Worm (Caenorhabditis elegans) whole organism, L4/young adult: ENCODE results near the gene cyn-17.

Experiments
- W03F9.2 ChIP-seq: fragments of 150-350 bp; optimal IDR thresholded peaks from 2 replicates; lab custom pipeline; 2014; ENCODE audit warnings: missing biosample characterization, missing genetic modification characterization
- dao-5 ChIP-seq: sonication (generic microtip); optimal IDR thresholded peaks from 2 replicates; lab custom pipeline; 2016; ENCODE audit warnings: missing genotype, missing genetic modification characterization, moderate library complexity, missing compliant biosample characterization
- him-1 ChIP-seq: sonication (generic microtip); optimal IDR thresholded peaks from 2 replicates; lab custom pipeline; 2016; ENCODE audit warnings: missing genotype, missing genetic modification reagents, missing genetic modification characterization, missing compliant biosample characterization

Gene cyn-17

DNA sequence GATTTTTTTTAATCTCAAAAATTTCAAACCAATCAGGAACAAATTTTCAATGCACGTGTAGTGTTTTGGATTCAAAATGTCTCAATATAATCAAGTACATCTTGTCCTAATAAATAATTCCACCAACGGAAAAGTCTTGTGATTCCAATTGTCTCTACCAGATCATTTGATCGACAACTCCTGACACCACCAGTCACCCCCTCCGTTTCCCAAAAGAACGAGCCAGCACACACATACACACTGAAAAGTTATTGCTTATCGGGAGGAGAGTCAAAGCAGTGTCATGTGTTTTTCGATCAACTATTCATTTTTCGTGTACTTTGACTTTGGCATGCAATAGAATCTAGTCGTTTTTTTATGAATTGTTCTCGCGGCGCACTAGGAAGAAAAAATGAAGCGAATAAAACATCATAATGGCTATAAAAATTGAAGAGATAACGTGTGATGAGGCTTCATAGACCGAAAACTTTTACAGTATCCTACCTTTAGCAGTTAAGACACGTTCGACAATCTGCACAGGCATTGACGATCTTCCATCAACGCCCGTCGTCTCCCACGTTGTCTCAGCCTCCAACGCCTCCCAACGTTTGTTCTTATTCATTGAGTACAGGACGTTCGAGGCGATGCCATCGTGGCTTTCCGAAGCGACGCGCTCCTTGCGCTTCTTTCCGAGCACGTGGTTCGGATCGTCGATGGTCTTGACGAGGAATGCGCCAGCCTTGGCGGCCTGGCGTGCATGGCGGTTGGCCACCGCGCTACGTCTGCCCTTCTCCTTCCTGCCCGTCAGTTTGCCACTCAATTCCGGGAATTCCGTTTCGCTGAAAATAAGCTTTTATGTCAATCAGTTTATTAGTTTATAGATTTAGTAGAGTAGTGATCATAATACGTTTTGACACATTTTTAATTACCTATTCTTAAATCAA is 44.2 kb downstream of the cyn-17 start:
- TF ChIP-seq dao-5 (tag; lab: Kevin White, UChicago) (no peak), him-1 (tag; lab: Kevin White, UChicago) (no peak), W03F9.2 (tag; lab: Kevin White, UChicago) (no peak)

DNA sequence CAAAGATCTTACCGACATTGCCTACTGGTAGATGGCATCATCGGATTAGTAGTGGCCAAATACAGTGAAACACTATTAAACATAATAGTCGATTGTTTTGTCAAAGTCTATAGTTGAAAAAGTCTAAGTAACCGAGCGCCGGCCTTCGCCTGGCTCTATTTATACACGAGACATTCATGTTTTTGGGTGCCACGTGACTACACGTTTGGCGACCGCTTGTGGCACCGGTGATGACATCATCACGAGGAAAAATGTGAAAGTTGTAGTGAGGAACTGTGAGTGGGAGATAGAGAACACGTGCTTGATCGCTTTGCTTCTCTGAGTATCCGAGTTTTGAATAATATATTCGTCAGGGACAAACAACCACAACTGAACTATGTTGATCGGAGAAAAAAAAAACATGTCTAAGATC is 44.9 kb downstream of the cyn-17 start:
- TF ChIP-seq W03F9.2 (tag; lab: Kevin White, UChicago), result peak; percentile 28
- no peak for TF ChIP-seq dao-5 (tag; lab: Kevin White, UChicago)
- peak; percentile 21 for TF ChIP-seq him-1 (tag; lab: Kevin White, UChicago)

DNA sequence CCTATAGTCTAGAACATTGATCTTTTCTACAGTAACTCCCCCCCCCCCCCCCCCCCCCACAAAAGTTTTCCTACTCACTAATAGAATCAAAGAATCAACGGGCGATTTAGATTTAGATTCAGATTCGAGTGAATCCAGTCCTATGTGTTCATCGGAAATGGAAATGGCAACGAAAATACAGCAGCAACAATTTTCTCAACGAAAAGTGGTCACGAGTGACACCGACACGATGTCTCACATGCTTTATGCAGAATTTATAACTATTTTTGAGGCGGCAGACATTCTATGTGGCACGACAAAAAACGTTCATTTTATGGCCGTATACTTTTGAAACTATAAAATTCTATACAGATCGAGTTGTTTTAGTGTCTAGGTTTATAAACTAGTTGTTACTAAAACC is 45.7 kb downstream of the cyn-17 start:
- TF ChIP-seq dao-5 (tag; lab: Kevin White, UChicago), result no peak

DNA sequence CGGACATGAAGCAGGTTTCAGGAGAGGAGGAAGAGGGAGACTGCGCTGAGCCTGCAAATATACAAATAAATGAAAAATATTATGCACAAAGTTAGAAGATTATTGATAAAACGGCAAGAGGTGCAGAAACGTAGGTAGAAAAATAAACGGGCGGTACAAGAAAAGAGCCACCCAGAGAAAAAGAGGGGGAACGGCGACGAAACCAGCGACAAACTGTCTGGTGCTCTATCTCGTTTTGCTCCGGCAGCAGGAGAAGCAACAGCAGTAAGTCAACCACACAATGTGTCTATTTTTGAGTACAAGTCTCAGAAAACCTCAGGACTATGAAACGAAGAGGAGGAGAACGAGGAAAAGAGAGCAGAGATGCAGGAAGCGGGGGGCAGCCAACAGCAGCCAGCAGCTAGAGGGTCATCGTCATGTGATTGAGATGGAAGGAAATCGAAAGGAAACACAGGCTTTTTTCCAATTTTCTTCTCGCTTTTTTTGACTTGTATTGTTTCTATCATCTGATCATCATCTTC is 46.3 kb downstream of the cyn-17 start, which contains the start of gene F26F12.3:
Gene F26F12.3, minus strand, starts transcription at position 51 of the 521 bp plus-strand sequence.
- TF ChIP-seq him-1 (tag; lab: Kevin White, UChicago) (no peak), dao-5 (tag; lab: Kevin White, UChicago) (no peak), W03F9.2 (tag; lab: Kevin White, UChicago) (peak; percentile 29)

DNA sequence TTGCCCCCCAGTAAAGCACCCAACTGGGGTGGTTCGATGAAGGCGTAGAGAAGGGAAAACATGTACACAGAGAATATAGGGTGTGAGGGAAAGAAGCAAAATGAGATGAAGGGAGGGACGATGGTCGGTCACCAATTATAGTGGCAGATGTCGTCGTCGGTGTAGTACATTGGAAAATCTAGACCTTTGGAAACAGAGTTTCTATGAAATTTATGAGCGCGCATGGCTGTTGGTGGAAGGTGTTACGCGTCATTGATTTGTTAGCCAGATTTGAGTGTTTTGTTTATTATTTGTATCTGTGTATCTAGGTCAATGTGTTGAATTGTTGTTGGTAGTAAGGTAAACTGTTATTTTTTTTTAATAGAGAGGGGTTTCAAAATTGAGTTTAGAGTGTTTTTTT is 47.3 kb downstream of the cyn-17 start:
- TF ChIP-seq him-1 (tag; lab: Kevin White, UChicago) (no peak), dao-5 (tag; lab: Kevin White, UChicago) (no peak), W03F9.2 (tag; lab: Kevin White, UChicago) (no peak)

DNA sequence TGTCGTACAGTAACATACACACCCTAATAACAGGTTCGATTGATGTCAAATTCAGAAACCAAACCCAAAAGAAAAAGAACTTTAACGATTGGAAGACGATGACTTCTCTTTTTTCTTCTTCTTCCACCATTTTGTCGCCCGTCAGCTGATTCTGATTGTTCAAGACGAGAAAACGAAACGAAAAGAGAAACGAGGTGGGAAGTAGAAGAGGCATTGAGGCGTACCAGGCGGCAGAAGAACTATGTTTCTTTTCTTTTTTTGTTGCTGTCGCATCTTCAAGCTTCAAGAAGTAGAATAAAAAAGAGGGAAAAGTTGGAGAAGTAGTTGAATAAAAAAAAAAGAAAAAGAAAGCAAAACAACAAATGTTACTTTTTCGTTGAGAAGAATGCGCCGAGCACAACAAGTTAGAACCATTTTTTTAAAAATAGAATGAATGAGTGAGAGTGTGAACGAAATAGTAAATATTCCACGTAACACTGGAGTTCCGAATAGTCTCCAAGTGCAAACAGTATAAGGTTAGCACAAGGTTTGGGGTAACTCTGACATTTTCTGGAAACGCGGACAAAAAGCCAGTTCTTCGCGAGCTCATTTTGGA is 48.6 kb downstream of the cyn-17 start:
- no peak for TF ChIP-seq W03F9.2 (tag; lab: Kevin White, UChicago)
- no peak for TF ChIP-seq him-1 (tag; lab: Kevin White, UChicago)
- no peak for TF ChIP-seq dao-5 (tag; lab: Kevin White, UChicago)

DNA sequence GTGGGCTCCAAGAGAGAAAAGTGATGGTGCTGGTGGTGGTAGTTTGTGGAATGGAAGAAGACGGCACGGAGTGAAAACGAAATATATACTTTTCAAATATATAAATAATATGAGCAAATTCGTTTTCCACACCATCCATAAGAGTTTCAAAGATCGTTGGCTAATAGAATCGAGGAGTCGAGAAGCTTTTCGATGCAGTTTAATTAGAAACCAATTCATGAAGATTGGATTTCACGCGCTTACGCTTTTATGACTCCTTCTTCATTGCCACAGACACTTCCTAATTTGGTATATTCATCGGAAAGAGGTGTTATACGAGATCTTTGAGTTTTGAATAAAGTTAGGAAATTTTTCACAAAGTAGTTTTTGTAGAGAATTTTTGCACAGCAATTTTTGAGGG is 51.2 kb downstream of the cyn-17 start:
- TF ChIP-seq dao-5 (tag; lab: Kevin White, UChicago), result no peak
- no peak for TF ChIP-seq him-1 (tag; lab: Kevin White, UChicago)
- no peak for TF ChIP-seq W03F9.2 (tag; lab: Kevin White, UChicago)

- TF ChIP-seq dao-5 (tag; lab: Kevin White, UChicago) (no peak), him-1 (tag; lab: Kevin White, UChicago) (no peak), W03F9.2 (tag; lab: Kevin White, UChicago) (no peak)
Observed at ce11 chrV:5851631-5852030, 52.2 kb downstream of the cyn-17 start.

DNA sequence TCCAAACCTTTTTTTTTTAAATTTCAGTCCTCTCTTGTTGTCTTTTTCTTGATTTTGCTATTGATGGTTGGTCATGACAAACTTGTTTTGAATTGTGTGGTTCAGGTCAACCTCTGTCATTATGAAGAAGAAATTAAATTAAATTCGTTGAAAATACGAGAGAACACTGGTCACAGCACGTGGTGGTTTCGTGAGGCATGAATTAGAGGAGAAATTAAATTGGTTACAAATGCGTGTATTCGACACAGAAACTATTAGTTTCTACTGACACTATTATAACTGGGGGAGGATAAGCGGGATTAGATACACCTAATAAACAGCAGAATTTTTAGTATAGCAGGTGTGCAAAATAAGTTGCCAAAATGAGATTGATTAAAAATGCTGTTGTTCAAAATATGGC is 52.6 kb downstream of the cyn-17 start:
- TF ChIP-seq W03F9.2 (tag; lab: Kevin White, UChicago), result no peak
- no peak for TF ChIP-seq dao-5 (tag; lab: Kevin White, UChicago)
- no peak for TF ChIP-seq him-1 (tag; lab: Kevin White, UChicago)
